Worm (Caenorhabditis elegans) whole organism, late embryonic: ENCODE data around the gene C06B3.1.

Source experiments
- ama-1 ChIP-seq: fragments of 150-350 bp; optimal IDR thresholded peaks from 2 replicates; lab custom pipeline; 2014
- fax-1 ChIP-seq: sonication (generic microtip); optimal IDR thresholded peaks from 2 replicates; lab custom pipeline; 2016; ENCODE audit warnings: missing genotype, missing genetic modification characterization, missing compliant biosample characterization
- nfya-1 ChIP-seq: sonication (generic microtip); optimal IDR thresholded peaks from 2 replicates; lab custom pipeline; 2017; ENCODE audit warnings: missing genetic modification characterization, mild to moderate bottlenecking, missing compliant biosample characterization, antibody characterized with exemption, moderate library complexity
- nhr-11 ChIP-seq: fragments of 150-350 bp; optimal IDR thresholded peaks from 2 replicates; lab custom pipeline; 2014; ENCODE audit warnings: missing biosample characterization, missing genetic modification characterization

DNA sequence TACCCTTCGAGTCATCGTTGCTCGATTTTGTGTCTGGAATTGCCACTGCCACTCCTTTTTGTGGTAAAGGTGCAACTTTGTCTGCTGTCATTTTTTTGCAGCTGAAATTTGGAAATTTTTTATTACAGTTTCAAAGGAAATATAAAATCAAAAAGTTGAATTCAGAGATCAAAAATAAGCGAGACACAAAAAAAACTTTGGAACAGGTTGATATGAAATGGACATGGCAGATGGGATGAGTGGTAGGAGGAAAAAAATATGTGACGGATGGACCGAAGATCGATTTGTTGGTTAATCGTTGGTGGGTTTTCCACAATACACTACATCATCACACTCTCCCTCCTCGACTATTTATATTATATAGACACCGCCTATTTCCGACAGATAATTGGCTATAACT, 31.9 kb downstream of the C06B3.1 start, which contains the start of gene R10D12.1:
- TF ChIP-seq ama-1 (no peak), nhr-11 (no peak), nfya-1 (tag; lab: Kevin White, UChicago) (no peak), fax-1 (tag; lab: Kevin White, UChicago) (no peak)
